Worm (Caenorhabditis elegans) whole organism, L3 larva: ENCODE data around the gene C06G3.3.
A peak's percentile ranks its signal among the peaks of the same experiment; 100 is the strongest.

ENCODE experiments used
- R02D3.7 ChIP-seq: fragments of 150-350 bp; optimal IDR thresholded peaks from 2 replicates; lab custom pipeline; 2014; ENCODE audit warnings: missing biosample characterization, missing genetic modification characterization
- ZK546.5 ChIP-seq: sonication (generic microtip); optimal IDR thresholded peaks from 2 replicates; lab custom pipeline; 2017; ENCODE audit warnings: missing biosample characterization, missing genetic modification characterization
- ama-1 ChIP-seq: fragments of 150-350 bp; optimal IDR thresholded peaks from 2 replicates; lab custom pipeline; 2018
- ceh-16 ChIP-seq: sonication (generic microtip); optimal IDR thresholded peaks from 2 replicates; lab custom pipeline; 2017; ENCODE audit warnings: missing biosample characterization, missing genetic modification characterization
- ceh-28 ChIP-seq: fragments of 150-350 bp; optimal IDR thresholded peaks from 2 replicates; lab custom pipeline; 2014; ENCODE audit warnings: missing biosample characterization, missing genetic modification reagents, missing genetic modification characterization
- ceh-82 ChIP-seq: fragments of 150-350 bp; optimal IDR thresholded peaks from 2 replicates; lab custom pipeline; 2014; ENCODE audit warnings: missing biosample characterization, missing genetic modification characterization
- ceh-9 ChIP-seq: sonication (generic microtip); optimal IDR thresholded peaks from 2 replicates; lab custom pipeline; 2018; ENCODE audit warnings: missing biosample characterization, missing genetic modification characterization
- daf-12 ChIP-seq: fragments of 150-350 bp; optimal IDR thresholded peaks from 2 replicates; lab custom pipeline; 2014; ENCODE audit warnings: missing biosample characterization, missing genetic modification reagents, missing genetic modification characterization
- egl-5 ChIP-seq: fragments of 150-350 bp; optimal IDR thresholded peaks from 2 replicates; lab custom pipeline; 2017; ENCODE audit warnings: missing biosample characterization, missing genetic modification reagents, missing genetic modification characterization, inconsistent platforms
- elt-1 ChIP-seq: fragments of 150-350 bp; optimal IDR thresholded peaks from 2 replicates; lab custom pipeline; 2014; ENCODE audit warnings: missing biosample characterization, missing genetic modification characterization
- elt-2 ChIP-seq: sonication (generic microtip); optimal IDR thresholded peaks from 2 replicates; lab custom pipeline; 2016; ENCODE audit warnings: missing genetic modification reagents, mild to moderate bottlenecking, missing genetic modification characterization, missing compliant biosample characterization
- elt-3 ChIP-seq, 3 experiments: fragments of 150-350 bp in 1 of 3; sonication (generic microtip) in 2 of 3; optimal IDR thresholded peaks; 2 replicates in 2 of 3; 4 replicates in 1 of 3; lab custom pipeline; 2014 to 2017; ENCODE audit warnings: missing biosample characterization in 3 of 3, missing genetic modification characterization in 3 of 3
- eor-1 ChIP-seq, 2 experiments: fragments of 150-350 bp; optimal IDR thresholded peaks; 2 replicates each; lab custom pipeline; 2014 to 2018; ENCODE audit warnings: missing biosample characterization in 2 of 2, missing genetic modification characterization in 2 of 2
- fkh-10 ChIP-seq: sonication (generic microtip); optimal IDR thresholded peaks from 2 replicates; lab custom pipeline; 2017; ENCODE audit warnings: missing biosample characterization, missing genetic modification reagents, missing genetic modification characterization
- fos-1 ChIP-seq: fragments of 150-350 bp; optimal IDR thresholded peaks from 2 replicates; lab custom pipeline; 2014; ENCODE audit warnings: missing biosample characterization, missing genetic modification characterization
- hmg-11 ChIP-seq: sonication (generic microtip); optimal IDR thresholded peaks from 2 replicates; lab custom pipeline; 2016; ENCODE audit warnings: missing genetic modification characterization, missing compliant biosample characterization
- jun-1 ChIP-seq: fragments of 150-350 bp; optimal IDR thresholded peaks from 2 replicates; lab custom pipeline; 2014; ENCODE audit warnings: missing biosample characterization, missing genetic modification reagents, missing genetic modification characterization
- lin-15B ChIP-seq: fragments of 150-350 bp; optimal IDR thresholded peaks from 2 replicates; lab custom pipeline; 2014; ENCODE audit warnings: missing biosample characterization, missing genetic modification characterization
- lsy-12 ChIP-seq: sonication (generic microtip); optimal IDR thresholded peaks from 2 replicates; lab custom pipeline; 2016; ENCODE audit warnings: mild to moderate bottlenecking, missing genetic modification characterization, missing compliant biosample characterization
- mdl-1 ChIP-seq: fragments of 150-350 bp; optimal IDR thresholded peaks from 2 replicates; lab custom pipeline; 2014; ENCODE audit warnings: missing biosample characterization, missing genetic modification characterization
- nhr-11 ChIP-seq: fragments of 150-350 bp; optimal IDR thresholded peaks from 2 replicates; lab custom pipeline; 2014; ENCODE audit warnings: missing biosample characterization, missing genetic modification characterization
- nhr-12 ChIP-seq: fragments of 150-350 bp; optimal IDR thresholded peaks from 2 replicates; lab custom pipeline; 2014; ENCODE audit warnings: missing biosample characterization, missing genetic modification characterization
- nhr-23 ChIP-seq: fragments of 150-350 bp; optimal IDR thresholded peaks from 2 replicates; lab custom pipeline; 2014; ENCODE audit warnings: missing biosample characterization, missing genetic modification reagents, missing genetic modification characterization
- nhr-237 ChIP-seq: fragments of 150-350 bp; optimal IDR thresholded peaks from 2 replicates; lab custom pipeline; 2014; ENCODE audit warnings: missing biosample characterization, missing genetic modification characterization
- nhr-43 ChIP-seq: sonication (generic microtip); optimal IDR thresholded peaks from 2 replicates; lab custom pipeline; 2016; ENCODE audit warnings: mild to moderate bottlenecking, missing genetic modification characterization, missing compliant biosample characterization; ENCODE audit not compliant: poor library complexity, severe bottlenecking
- nhr-67 ChIP-seq: fragments of 150-350 bp; optimal IDR thresholded peaks from 2 replicates; lab custom pipeline; 2014; ENCODE audit warnings: missing biosample characterization, missing genetic modification characterization
- nhr-76 ChIP-seq: fragments of 150-350 bp; sonication (generic microtip); optimal IDR thresholded peaks from 5 replicates; lab custom pipeline; 2014; ENCODE audit warnings: missing biosample characterization, missing genetic modification characterization
- pqm-1 ChIP-seq: fragments of 150-350 bp; optimal IDR thresholded peaks from 2 replicates; lab custom pipeline; 2017; ENCODE audit warnings: missing biosample characterization, missing genetic modification characterization, inconsistent platforms
- skn-1 ChIP-seq: fragments of 150-350 bp; optimal IDR thresholded peaks from 2 replicates; lab custom pipeline; 2014; ENCODE audit warnings: missing biosample characterization, missing genetic modification characterization
- tbx-2 ChIP-seq: sonication (generic microtip); optimal IDR thresholded peaks from 2 replicates; lab custom pipeline; 2016; ENCODE audit warnings: mild to moderate bottlenecking, missing genetic modification characterization, missing compliant biosample characterization
- unc-39 ChIP-seq: sonication (generic microtip); optimal IDR thresholded peaks from 4 replicates; lab custom pipeline; 2017; ENCODE audit warnings: missing biosample characterization, missing genetic modification characterization
- unc-62 ChIP-seq: fragments of 150-350 bp; sonication (generic microtip); optimal IDR thresholded peaks from 4 replicates; lab custom pipeline; 2014; ENCODE audit warnings: missing biosample characterization, missing genetic modification reagents, missing genetic modification characterization
- zag-1 ChIP-seq: fragments of 150-350 bp; optimal IDR thresholded peaks from 2 replicates; lab custom pipeline; 2014; ENCODE audit warnings: missing biosample characterization, missing genetic modification characterization
- ztf-11 ChIP-seq: fragments of 150-350 bp; optimal IDR thresholded peaks from 2 replicates; lab custom pipeline; 2014; ENCODE audit warnings: missing biosample characterization, missing genetic modification characterization

C06G3.3 gene

ce11 chrIV:7051515-7051914 is 15.6 kb downstream of the C06G3.3 start:
- TF ChIP-seq nhr-67 (no peak), nhr-237 (tag; lab: Kevin White, UChicago) (no peak), fkh-10 (GFP tag; lab: Kevin White, UChicago) (peak; percentile 12), unc-62 (GFP tag; lab: Kevin White, UChicago) (no peak), elt-3 (tag; optimal IDR thresholded peaks at IDR 0.05; lab: Kevin White, UChicago) (no peak), ama-1 (lab: Kevin White, UChicago) (peak; percentile 86)

ce11 chrIV:7052135-7052534 is 16.2 kb downstream of the C06G3.3 start:
- TF ChIP-seq zag-1 (no peak), ama-1 (lab: Kevin White, UChicago) (peak; percentile 76), nhr-11 (tag; lab: Kevin White, UChicago) (no peak), fos-1 (tag; lab: Kevin White, UChicago) (no peak), fkh-10 (GFP tag; lab: Kevin White, UChicago) (no peak)

DNA sequence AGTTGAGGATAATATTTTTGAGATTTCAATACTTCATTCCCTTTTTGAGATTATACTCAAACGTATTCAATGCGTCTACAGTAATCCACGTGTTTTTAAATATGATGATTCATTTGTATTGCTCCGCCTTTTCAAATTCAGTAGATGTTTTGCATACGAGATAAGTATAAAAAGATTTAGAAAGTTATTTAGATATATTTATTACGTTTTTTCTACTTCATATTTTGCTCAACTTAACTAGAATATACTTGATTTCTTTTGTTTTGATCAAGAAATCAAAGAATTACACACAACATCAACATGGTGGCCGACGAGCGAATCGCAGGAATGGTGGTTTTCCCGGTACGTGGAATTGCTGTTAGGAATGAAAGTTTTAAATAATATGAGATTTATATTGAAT is 21.8 kb downstream of the C06G3.3 start, which contains the start of gene srx-50:
TSS of gene srx-50 (plus strand) at position 301 of the 400 bp plus-strand sequence.
- TF ChIP-seq nhr-11 (tag; lab: Kevin White, UChicago) (no peak), fkh-10 (GFP tag; lab: Kevin White, UChicago) (peak; percentile 18), elt-1 (tag; lab: Kevin White, UChicago) (no peak), nhr-76 (tag; lab: Kevin White, UChicago) (no peak)

ce11 chrIV:7062697-7063096 is 26.8 kb downstream of the C06G3.3 start:
- TF ChIP-seq ZK546.5 (tag; lab: Kevin White, UChicago) = no peak
- no peak for TF ChIP-seq lsy-12
- TF ChIP-seq R02D3.7 (tag; lab: Kevin White, UChicago) = no peak
- TF ChIP-seq skn-1 (tag; lab: Kevin White, UChicago) = no peak
- no peak for TF ChIP-seq pqm-1 (tag; lab: Kevin White, UChicago)
- TF ChIP-seq eor-1 (tag; optimal IDR thresholded peaks at IDR 0.05; lab: Kevin White, UChicago) = no peak
- TF ChIP-seq ceh-16 (tag; lab: Kevin White, UChicago) = no peak
- no peak for TF ChIP-seq tbx-2 (tag; lab: Kevin White, UChicago)
- no peak for TF ChIP-seq ceh-9
- TF ChIP-seq ceh-28 (tag; lab: Kevin White, UChicago) = no peak
- no peak for TF ChIP-seq ama-1 (lab: Kevin White, UChicago)
- TF ChIP-seq lin-15B (tag; lab: Kevin White, UChicago) = no peak
- TF ChIP-seq fkh-10 (GFP tag; lab: Kevin White, UChicago) = no peak
- TF ChIP-seq egl-5 = no peak
- no peak for TF ChIP-seq daf-12 (tag; lab: Kevin White, UChicago)

DNA sequence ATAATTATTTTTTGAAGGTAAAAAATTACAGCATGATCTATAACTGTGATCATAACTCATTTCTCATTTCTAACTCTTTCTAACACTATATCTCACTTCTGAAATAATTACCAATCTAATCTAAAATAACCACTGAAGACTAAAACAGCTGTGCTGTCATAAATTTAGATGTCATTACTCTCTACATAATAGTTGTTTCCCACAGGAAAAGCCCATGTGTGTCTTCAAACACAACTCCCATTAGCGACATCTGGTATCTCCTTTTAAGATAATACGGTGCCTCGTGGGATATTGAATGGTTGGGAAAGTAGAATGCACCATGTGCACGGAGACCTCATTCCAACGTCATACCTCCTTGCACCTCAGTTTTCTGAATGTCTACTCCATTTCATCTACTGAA is 29.1 kb downstream of the C06G3.3 start, which contains the start of gene Y43B11AL.1:
TSS of gene Y43B11AL.1 (plus strand) at position 301 of the 400 bp plus-strand sequence.
- TF ChIP-seq ama-1 (lab: Kevin White, UChicago) = no peak
- TF ChIP-seq nhr-11 (tag; lab: Kevin White, UChicago) = no peak
- TF ChIP-seq nhr-237 (tag; lab: Kevin White, UChicago) = no peak
- TF ChIP-seq hmg-11 (tag; lab: Kevin White, UChicago) = no peak
- no peak for TF ChIP-seq nhr-23
- TF ChIP-seq nhr-43 (tag; lab: Kevin White, UChicago) = no peak

DNA sequence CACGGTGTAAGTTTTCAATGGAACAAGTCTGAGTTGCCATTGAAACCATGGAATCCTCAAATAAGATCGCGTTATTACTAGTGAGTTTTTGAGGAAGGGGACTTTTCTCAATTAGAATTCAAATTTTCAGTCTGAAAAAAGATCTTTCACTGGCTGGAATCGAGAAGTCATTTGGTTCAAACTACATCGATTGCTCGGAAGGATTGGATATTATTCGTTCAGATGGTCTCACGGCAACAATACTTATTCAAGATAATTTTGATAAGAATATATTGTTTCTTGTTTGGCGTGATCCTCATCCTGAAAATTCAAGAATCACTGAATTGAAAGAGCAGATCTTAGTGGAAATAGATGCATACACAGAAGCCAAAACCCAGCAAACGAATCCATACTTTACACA is 31.5 kb downstream of the C06G3.3 start:
- TF ChIP-seq nhr-43 (tag; lab: Kevin White, UChicago) = no peak
- TF ChIP-seq jun-1 (tag; lab: Kevin White, UChicago) = no peak
- no peak for TF ChIP-seq fos-1 (tag; lab: Kevin White, UChicago)
- no peak for TF ChIP-seq egl-5
- no peak for TF ChIP-seq unc-39 (tag; lab: Kevin White, UChicago)
- TF ChIP-seq skn-1 (tag; lab: Kevin White, UChicago) = no peak
- no peak for TF ChIP-seq lin-15B (tag; lab: Kevin White, UChicago)
- no peak for TF ChIP-seq elt-2 (tag; lab: Kevin White, UChicago)
- no peak for TF ChIP-seq R02D3.7 (tag; lab: Kevin White, UChicago)
- TF ChIP-seq mdl-1 (tag; lab: Kevin White, UChicago) = no peak
- no peak for TF ChIP-seq nhr-23
- no peak for TF ChIP-seq nhr-11 (tag; lab: Kevin White, UChicago)
- no peak for TF ChIP-seq ceh-82 (tag; lab: Kevin White, UChicago)
- TF ChIP-seq ceh-9 = no peak
- TF ChIP-seq pqm-1 (tag; lab: Kevin White, UChicago) = no peak
- TF ChIP-seq ztf-11 (tag; lab: Kevin White, UChicago) = no peak
- no peak for TF ChIP-seq nhr-12 (tag; lab: Kevin White, UChicago)
